Fruit fly (Drosophila melanogaster) Kc167 (cell line): Measurements from ENCODE around the gene pzg.

Experiments
- Myc ChIP-seq: fragments of >200 bp; optimal IDR thresholded peaks from 2 replicates; lab custom pipeline; 2017; ENCODE audit warnings: missing external identifiers
- Sin3A ChIP-seq: fragments of >200 bp; optimal IDR thresholded peaks from 2 replicates; lab custom pipeline; 2018; ENCODE audit warnings: missing external identifiers
- h ChIP-seq: fragments of >200 bp; optimal IDR thresholded peaks from 3 replicates; lab custom pipeline; 2018; ENCODE audit warnings: missing external identifiers
- insv ChIP-seq: fragments of >200 bp; optimal IDR thresholded peaks from 3 replicates; lab custom pipeline; 2018; ENCODE audit warnings: missing external identifiers
- psq ChIP-seq: fragments of >200 bp; optimal IDR thresholded peaks from 2 replicates; lab custom pipeline; 2017; ENCODE audit warnings: missing external identifiers
- ttk ChIP-seq: sonication (Bioruptor generic); optimal IDR thresholded peaks from 2 replicates; lab custom pipeline; 2017; ENCODE audit warnings: missing external identifiers

The pzg gene

DNA sequence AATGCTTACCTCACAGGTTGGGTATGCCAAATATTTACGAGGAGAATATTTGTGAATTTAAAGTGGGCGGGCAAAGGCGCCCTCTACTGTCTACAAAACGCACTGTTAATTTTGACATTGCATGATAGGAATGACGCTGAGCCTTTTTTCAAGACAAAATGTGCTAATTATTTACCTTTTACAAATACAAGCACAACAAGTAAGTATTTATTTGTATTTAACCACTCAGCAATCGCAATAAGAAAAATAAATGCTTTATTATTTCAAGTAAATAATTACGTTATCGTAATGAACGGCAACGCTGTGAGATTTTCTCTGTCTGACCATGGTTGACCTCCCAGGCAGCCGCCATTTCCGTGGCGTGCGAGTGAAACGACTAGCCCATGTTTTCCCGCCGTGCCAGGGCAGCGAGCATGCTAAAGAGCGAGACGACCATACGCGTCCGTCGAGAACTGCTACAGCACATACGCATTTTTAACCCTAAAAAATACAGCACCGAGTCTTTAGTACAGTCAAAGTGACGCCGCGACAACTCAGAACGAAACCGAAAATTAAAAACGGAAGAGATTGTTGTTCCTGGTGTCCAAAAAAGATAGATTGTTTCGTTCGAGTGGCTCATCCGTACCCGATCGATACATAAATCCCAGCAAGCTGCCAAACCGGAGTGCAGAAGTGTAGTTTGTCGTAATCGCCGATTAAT, at the start of gene pzg, which contains the start of gene CG12974:
Gene pzg (plus strand): TSS at position 461 of the 700 bp plus-strand sequence.
Gene CG12974 (minus strand): TSS at position 324 of the 700 bp plus-strand sequence.
- TF ChIP-seq ttk (lab: Kevin White, UChicago) (no peak), Sin3A (lab: Kevin White, UChicago) (no peak), psq (no peak), Myc (lab: Kevin White, UChicago) (no peak), insv (lab: Kevin White, UChicago) (no peak)

DNA sequence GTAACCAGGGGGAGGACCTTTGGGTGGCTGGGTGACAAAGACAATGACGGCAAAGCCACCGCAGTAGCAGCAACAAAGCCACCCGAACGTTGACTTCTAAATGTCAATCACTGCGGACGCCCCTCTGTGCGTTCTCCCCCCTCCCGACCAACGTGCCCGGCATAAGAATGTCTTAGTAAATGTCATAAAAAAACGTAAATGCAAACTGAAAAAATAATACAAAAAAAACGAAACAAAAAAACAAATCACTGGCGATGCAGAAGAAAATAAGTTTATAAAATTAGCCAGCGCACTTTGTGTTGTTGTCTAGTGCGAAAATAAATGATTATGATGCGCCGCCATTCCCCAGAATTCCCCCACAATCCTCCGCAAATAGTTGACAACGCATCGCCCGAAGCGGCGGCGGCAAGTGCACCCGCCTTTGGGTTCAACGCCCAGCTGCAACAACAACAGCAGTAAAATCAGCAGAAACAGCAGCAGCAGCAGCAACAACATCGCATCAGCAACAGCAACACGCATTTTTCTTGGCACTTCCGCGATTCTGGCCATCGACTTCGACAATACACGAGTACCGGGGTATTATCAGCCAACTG, 48.8 kb upstream of the pzg start:
- TF ChIP-seq psq (no peak), h (lab: Kevin White, UChicago) (no peak), ttk (lab: Kevin White, UChicago) (no peak)

DNA sequence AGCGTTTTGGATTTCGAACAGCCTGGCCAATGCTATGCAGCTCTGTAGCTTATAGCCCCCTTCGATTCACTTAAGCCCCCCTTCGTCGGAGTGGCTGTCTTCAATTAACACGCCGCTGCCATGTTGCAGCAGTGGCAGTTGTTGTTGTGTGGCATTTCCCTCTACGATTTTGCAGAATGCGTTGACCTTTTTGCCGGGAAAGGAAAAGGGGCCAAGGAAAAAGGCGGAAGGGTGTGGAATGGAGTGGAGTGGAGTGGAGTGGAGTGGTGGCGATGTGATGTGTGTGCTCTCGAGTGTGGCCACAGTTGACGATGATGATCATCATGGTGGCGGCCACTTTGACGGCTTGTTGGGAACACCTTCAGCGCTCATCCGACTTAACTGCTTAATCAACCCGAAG, 47.5 kb upstream of the pzg start:
- no peak for TF ChIP-seq Sin3A (lab: Kevin White, UChicago)
- no peak for TF ChIP-seq psq
- TF ChIP-seq insv (lab: Kevin White, UChicago), result no peak
- TF ChIP-seq h (lab: Kevin White, UChicago), result no peak
- TF ChIP-seq ttk (lab: Kevin White, UChicago), result no peak
- TF ChIP-seq Myc (lab: Kevin White, UChicago), result no peak

DNA sequence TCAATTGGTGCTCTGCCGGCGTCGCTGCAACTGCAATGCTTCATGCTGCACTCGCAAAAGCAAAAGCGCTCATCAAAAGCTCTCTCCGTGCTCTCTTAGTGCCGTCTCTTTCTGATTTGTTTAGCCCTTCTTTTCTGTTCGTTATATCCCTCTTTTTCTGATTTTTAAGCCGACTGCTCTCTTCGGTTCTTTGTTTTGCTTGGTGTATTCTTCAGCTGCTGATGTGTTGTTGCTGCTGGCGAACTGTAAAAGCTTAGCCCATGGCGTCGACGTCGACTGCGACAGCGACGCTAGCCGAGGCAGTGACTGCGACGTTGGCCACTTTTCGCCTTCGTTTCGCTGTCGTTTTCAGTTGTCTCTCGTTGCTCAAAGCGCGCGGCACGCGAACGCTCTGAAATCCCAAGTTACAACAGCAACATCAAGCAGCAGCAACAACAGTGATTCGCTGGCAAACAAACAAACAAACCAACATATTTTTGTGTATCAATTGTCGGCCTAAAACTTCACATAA, 45.8 kb upstream of the pzg start:
- no peak for TF ChIP-seq ttk (lab: Kevin White, UChicago)
- TF ChIP-seq h (lab: Kevin White, UChicago), result no peak
- no peak for TF ChIP-seq psq
- TF ChIP-seq Myc (lab: Kevin White, UChicago), result no peak
- no peak for TF ChIP-seq insv (lab: Kevin White, UChicago)
- TF ChIP-seq Sin3A (lab: Kevin White, UChicago), result no peak

DNA sequence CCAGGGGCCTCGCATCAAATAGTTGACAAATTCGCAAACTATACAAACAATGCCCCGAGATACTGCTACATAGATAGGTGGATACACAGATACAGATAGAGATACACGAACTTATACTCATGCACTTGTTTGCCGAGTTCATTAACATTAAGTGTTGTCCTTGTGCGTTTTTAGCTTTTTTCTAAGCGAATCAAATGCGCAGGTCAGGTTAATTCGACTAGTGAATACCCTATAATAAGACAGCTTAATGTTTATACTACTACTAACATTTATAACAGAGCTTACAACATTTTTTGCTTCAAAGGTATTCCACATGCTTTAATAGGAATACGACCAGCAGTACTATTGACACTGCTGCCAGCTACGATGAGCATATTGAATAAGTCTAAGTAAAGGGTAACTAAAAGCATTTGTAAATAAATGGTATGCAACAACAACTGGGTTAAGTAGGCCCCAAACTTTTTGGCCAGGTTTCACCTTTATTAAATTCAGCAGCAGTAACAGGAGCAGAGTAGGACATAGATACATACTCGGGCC, 44.4 kb upstream of the pzg start:
- no peak for TF ChIP-seq h (lab: Kevin White, UChicago)
- TF ChIP-seq Myc (lab: Kevin White, UChicago), result no peak
- TF ChIP-seq ttk (lab: Kevin White, UChicago), result no peak
- TF ChIP-seq insv (lab: Kevin White, UChicago), result no peak
- TF ChIP-seq psq, result no peak
- no peak for TF ChIP-seq Sin3A (lab: Kevin White, UChicago)

DNA sequence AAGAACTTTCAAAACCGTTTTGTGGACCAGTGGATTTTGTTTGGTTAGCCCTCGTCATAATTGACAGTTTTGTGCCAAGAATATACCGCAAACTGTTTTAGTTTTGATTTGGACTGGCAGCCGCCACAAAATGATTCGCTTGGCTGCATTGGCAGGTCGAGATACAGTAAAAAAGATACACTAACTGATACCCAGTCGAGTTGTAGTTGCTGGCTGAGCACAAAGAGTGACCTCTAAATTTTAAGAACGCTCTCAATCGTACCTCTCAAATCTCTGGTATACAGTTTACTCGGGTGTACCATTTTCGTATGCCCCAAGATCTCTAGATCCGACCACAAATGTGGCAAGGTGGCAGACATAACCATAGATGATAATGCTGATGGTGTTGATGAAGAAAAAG, 42.9 kb upstream of the pzg start:
- no peak for TF ChIP-seq psq
- no peak for TF ChIP-seq h (lab: Kevin White, UChicago)

DNA sequence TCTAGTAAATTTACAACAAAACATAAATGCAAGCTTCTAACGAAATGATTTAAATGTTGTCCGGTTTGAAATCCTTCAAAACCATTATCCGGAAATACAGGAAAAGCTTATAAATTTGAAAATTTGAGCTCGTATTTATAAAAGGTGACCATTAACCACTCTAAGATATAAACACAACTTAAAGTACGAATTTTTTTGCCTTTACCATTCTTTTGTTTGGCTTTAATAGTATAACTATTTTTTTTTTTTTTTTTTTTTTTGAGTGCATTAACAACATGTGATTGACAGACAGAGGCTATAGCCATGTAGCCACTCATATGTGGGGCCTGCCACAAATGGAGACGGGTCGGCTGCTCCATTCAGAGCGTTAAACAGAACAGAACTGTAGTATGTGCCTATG, 42.5 kb upstream of the pzg start:
- TF ChIP-seq Myc (lab: Kevin White, UChicago), result no peak
- no peak for TF ChIP-seq insv (lab: Kevin White, UChicago)
- no peak for TF ChIP-seq psq
- TF ChIP-seq ttk (lab: Kevin White, UChicago), result no peak
- no peak for TF ChIP-seq h (lab: Kevin White, UChicago)
- no peak for TF ChIP-seq Sin3A (lab: Kevin White, UChicago)

DNA sequence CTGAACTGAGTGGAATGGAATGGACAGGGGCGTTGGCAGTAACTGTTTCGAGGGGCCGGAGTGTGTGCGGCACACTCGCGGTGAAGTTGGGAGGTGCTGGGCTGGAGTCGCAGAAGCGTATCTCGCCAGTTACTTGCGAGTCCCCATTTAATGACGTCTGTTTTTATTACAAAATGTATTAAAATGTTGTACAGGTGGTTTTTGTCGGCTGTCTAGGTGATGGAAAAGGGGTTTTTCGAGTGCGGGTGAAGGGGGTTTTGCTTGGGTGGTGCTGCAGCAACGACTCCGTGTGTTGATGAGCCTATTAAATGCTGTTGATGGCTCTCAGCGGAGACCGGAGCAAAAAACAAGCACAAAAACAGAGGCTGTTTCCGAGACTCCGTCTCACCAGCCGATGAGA, 34.5 kb upstream of the pzg start:
- TF ChIP-seq psq (no peak), Sin3A (lab: Kevin White, UChicago) (no peak), h (lab: Kevin White, UChicago) (no peak), Myc (lab: Kevin White, UChicago) (no peak), ttk (lab: Kevin White, UChicago) (no peak)

DNA sequence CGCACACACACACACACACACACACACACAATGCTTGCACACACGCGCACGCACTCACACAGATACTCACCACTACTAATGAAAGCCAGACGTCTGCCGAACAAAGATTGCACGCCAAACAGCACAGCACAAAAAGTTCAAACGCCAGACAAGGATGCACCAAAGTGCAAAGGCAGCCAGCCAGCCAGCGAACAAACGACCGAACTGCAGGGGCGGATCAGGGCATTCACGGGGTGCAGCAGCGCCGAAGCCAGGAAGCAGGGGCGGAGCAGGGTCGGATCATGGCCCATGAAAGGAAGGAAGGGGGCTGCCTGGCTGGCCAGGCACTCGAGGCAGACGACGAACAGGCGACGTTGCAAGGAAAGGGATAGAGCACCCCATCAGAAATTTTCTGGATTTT, 33.4 kb upstream of the pzg start:
- TF ChIP-seq ttk (lab: Kevin White, UChicago), result no peak
- no peak for TF ChIP-seq insv (lab: Kevin White, UChicago)
- TF ChIP-seq Sin3A (lab: Kevin White, UChicago), result no peak
- no peak for TF ChIP-seq Myc (lab: Kevin White, UChicago)
- no peak for TF ChIP-seq h (lab: Kevin White, UChicago)
- no peak for TF ChIP-seq psq

DNA sequence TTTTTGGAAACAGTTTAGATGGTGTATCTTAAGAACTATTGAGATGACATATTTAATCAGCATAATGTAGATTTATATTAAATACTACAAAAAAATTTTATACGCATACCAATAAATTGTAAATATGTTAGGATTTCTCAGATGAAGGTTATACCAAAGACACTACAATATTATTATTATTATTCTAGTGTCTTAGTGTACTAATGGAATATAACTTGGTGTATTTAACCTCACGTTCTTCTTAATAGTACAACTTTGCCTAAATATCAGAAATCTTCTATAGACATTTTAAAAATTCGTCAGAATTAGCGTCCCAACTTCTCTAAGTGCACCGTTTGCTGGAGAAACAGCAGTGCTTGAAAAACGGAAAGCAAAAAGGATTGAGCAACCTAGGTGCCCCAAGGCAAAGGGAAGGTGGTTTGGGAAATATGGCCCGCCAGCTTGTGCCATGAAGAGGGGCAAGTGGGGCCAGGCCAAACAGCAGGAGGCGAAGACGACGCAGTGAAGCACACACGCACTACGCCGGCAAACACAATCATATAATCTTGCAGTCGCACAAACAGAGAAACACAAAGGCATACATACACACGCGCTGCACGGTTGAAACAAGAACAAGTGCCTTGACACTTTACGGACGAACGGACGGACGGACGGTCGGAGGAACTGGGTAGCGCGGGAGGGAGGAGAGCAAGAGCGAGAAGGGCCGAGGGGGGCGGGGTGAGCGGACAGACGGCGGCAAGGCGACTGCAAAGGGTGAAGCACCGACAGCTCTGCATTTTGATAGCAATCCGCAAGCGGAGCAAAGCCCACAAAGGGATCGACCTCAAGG, 32.8 kb upstream of the pzg start:
- TF ChIP-seq psq (no peak), h (lab: Kevin White, UChicago) (no peak), insv (lab: Kevin White, UChicago) (no peak), Myc (lab: Kevin White, UChicago) (no peak), Sin3A (lab: Kevin White, UChicago) (no peak)

DNA sequence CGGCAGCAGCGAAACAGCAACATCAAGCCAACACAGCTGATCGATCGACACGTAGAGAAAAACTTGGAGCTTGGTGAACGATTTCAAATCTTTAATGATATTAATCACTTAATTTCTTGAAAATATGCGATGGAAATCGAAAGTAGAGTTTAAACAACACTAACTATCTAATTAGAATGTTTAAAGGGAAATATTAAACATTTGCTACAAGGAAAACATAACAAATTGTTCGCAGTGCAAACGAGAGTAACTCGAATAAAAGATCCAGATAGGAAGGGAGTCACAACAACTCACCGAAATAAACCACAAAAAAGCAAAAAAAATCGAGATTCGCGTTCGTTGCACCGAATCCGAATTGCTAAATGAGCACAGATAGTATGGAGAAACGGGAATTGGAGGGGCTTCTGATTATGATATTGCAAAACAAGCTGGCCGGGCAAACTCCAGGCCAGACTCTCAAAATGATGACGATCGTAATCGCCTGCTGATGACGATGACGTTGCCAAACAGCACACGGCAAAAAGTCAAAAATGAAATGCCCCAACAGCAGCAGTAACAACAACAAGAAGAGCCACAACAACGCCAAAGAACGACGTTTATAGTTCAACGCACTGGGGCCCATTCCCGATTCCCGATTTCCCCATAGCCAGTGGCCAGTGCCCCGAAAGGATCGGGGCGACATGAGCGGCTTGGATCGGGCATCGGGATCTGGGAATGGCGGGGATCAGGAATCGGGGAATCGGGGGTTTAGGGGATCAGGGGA, 32.0 kb upstream of the pzg start:
- TF ChIP-seq psq, result no peak
